Fruit fly (Drosophila melanogaster) whole organism, embryonic: ENCODE data around the gene CG32820.

Source experiments
- ATbp ChIP-seq: fragments of 200-800 bp; sonication (Bioruptor generic); optimal IDR thresholded peaks from 2 replicates; lab custom pipeline; 2017; ENCODE audit warnings: missing biosample characterization, mild to moderate bottlenecking, missing genetic modification characterization, missing genetic modification reagents
- Adf1 ChIP-seq: fragments of 200-800 bp; sonication (Bioruptor generic); IDR thresholded peaks from 2 replicates; pipeline ENCODE4 v1.3.6; 2022; ENCODE audit warnings: missing biosample characterization, missing genetic modification characterization
- Aef1 ChIP-seq: fragments of 200-800 bp; sonication (Bioruptor generic); IDR thresholded peaks from 3 replicates; pipeline ENCODE4 v1.3.6; 2022; ENCODE audit warnings: missing biosample characterization, missing genetic modification characterization
- CG10366 ChIP-seq: fragments of 200-800 bp; sonication (Bioruptor generic); IDR thresholded peaks from 2 replicates; pipeline ENCODE4 v1.3.6; 2022; ENCODE audit warnings: missing biosample characterization, missing genetic modification characterization
- CG10565 ChIP-seq: fragments of 200-800 bp; sonication (Bioruptor generic); optimal IDR thresholded peaks from 3 replicates; lab custom pipeline; 2016; ENCODE audit warnings: missing biosample characterization, mild to moderate bottlenecking, missing genetic modification characterization
- CG11085 ChIP-seq: fragments of 200-800 bp; sonication (Bioruptor generic); IDR thresholded peaks from 2 replicates; pipeline ENCODE4 v1.3.6; 2022; ENCODE audit warnings: missing biosample characterization, missing genetic modification characterization
- CG12071 ChIP-seq: fragments of 200-800 bp; sonication (Bioruptor generic); optimal IDR thresholded peaks from 3 replicates; lab custom pipeline; 2018; ENCODE audit warnings: missing biosample characterization, mild to moderate bottlenecking, missing genetic modification characterization
- CG13296 ChIP-seq: fragments of 200-800 bp; sonication (Bioruptor generic); optimal IDR thresholded peaks from 3 replicates; lab custom pipeline; 2018; ENCODE audit warnings: missing biosample characterization, mild to moderate bottlenecking, missing genetic modification characterization
- CG13775 ChIP-seq: fragments of 200-800 bp; sonication (Bioruptor generic); optimal IDR thresholded peaks from 3 replicates; lab custom pipeline; 2017; ENCODE audit warnings: missing biosample characterization, mild to moderate bottlenecking, missing genetic modification characterization
- CG14667 ChIP-seq: fragments of 200-800 bp; sonication (Bioruptor generic); IDR thresholded peaks from 2 replicates; pipeline ENCODE4 v1.3.6; 2022; ENCODE audit warnings: missing biosample characterization, missing genetic modification characterization
- CG2875 ChIP-seq: fragments of 200-800 bp; sonication (Bioruptor generic); optimal IDR thresholded peaks from 2 replicates; lab custom pipeline; 2017; ENCODE audit warnings: missing biosample characterization, mild to moderate bottlenecking, missing genetic modification characterization, missing genetic modification reagents
- CG32532 ChIP-seq: fragments of 200-800 bp; sonication (Bioruptor generic); IDR thresholded peaks from 2 replicates; pipeline ENCODE4 v1.3.6; 2022; ENCODE audit warnings: missing biosample characterization, missing genetic modification characterization
- CG32767 ChIP-seq: fragments of 200-800 bp; sonication (Bioruptor generic); IDR thresholded peaks from 2 replicates; pipeline ENCODE4 v1.3.6; 2022; ENCODE audit warnings: missing biosample characterization, missing genetic modification characterization
- CG4328 ChIP-seq: fragments of 200-800 bp; sonication (Bioruptor generic); optimal IDR thresholded peaks from 3 replicates; lab custom pipeline; 2017; ENCODE audit warnings: missing biosample characterization, missing genetic modification reagents, missing genetic modification characterization
- CG4820 ChIP-seq: fragments of 200-800 bp; sonication (Bioruptor generic); optimal IDR thresholded peaks from 3 replicates; lab custom pipeline; 2016; ENCODE audit warnings: missing biosample characterization, missing genetic modification characterization
- CG6272 ChIP-seq: fragments of 200-800 bp; sonication (Bioruptor generic); IDR thresholded peaks from 2 replicates; pipeline ENCODE4 v1.3.6; 2022; ENCODE audit warnings: missing biosample characterization, missing genetic modification characterization
- CG6813 ChIP-seq: fragments of 200-800 bp; sonication (Bioruptor generic); optimal IDR thresholded peaks from 2 replicates; lab custom pipeline; 2017; ENCODE audit warnings: missing biosample characterization, missing genetic modification characterization, mild to moderate bottlenecking, moderate library complexity, missing genetic modification reagents
- CG7786 ChIP-seq: fragments of 200-800 bp; sonication (Bioruptor generic); optimal IDR thresholded peaks from 2 replicates; lab custom pipeline; 2016; ENCODE audit warnings: missing biosample characterization, missing genetic modification characterization
- CG7963 ChIP-seq: fragments of 200-800 bp; sonication (Bioruptor generic); IDR thresholded peaks from 3 replicates; pipeline ENCODE4 v1.3.6; 2022; ENCODE audit warnings: missing biosample characterization, missing genetic modification characterization; ENCODE audit not compliant: partially characterized antibody
- CG8290 ChIP-seq, 3 experiments: fragments of 200-800 bp; sonication (Bioruptor generic); optimal IDR thresholded peaks; 2 replicates each; lab custom pipeline; 2016 to 2019; ENCODE audit warnings: missing biosample characterization in 3 of 3, missing genetic modification characterization in 3 of 3, mild to moderate bottlenecking in 2 of 3, moderate library complexity in 1 of 3
- CG9437 ChIP-seq: fragments of 200-800 bp; sonication (Bioruptor generic); optimal IDR thresholded peaks from 2 replicates; lab custom pipeline; 2018; ENCODE audit warnings: missing biosample characterization, mild to moderate bottlenecking, missing genetic modification characterization
- Chrac-16 ChIP-seq: fragments of 200-800 bp; sonication (Bioruptor generic); optimal IDR thresholded peaks from 3 replicates; lab custom pipeline; 2016; ENCODE audit warnings: missing biosample characterization, missing genetic modification characterization
- Dip3 ChIP-seq: fragments of 200-800 bp; sonication (Bioruptor generic); optimal IDR thresholded peaks from 3 replicates; lab custom pipeline; 2016; ENCODE audit warnings: missing biosample characterization, missing genetic modification characterization
- H2.0 ChIP-seq: fragments of 200-800 bp; sonication (Bioruptor generic); IDR thresholded peaks from 2 replicates; pipeline ENCODE4 v1.3.6; 2022; ENCODE audit warnings: missing biosample characterization, missing genetic modification characterization
- Hr39 ChIP-seq: fragments of >200 bp; optimal IDR thresholded peaks from 2 replicates; lab custom pipeline; 2017
- MTF-1 ChIP-seq: fragments of 200-800 bp; sonication (Bioruptor generic); optimal IDR thresholded peaks from 2 replicates; lab custom pipeline; 2018; ENCODE audit warnings: missing biosample characterization, mild to moderate bottlenecking, missing genetic modification characterization, borderline replicate concordance
- Opbp ChIP-seq: fragments of 200-800 bp; sonication (Bioruptor generic); IDR thresholded peaks from 3 replicates; pipeline ENCODE4 v1.3.6; 2022; ENCODE audit warnings: missing biosample characterization, missing genetic modification characterization; ENCODE audit not compliant: partially characterized antibody
- Poxn ChIP-seq: fragments of 200-800 bp; sonication (Bioruptor generic); IDR thresholded peaks from 2 replicates; pipeline ENCODE4 v1.3.6; 2022; ENCODE audit warnings: missing biosample characterization, missing genetic modification characterization
- Vsx1 ChIP-seq: fragments of 200-800 bp; sonication (Bioruptor generic); optimal IDR thresholded peaks from 2 replicates; lab custom pipeline; 2017; ENCODE audit warnings: missing biosample characterization, mild to moderate bottlenecking, missing genetic modification characterization, missing genetic modification reagents
- Xbp1 ChIP-seq: fragments of 200-800 bp; sonication (Bioruptor generic); optimal IDR thresholded peaks from 3 replicates; lab custom pipeline; 2016; ENCODE audit warnings: missing biosample characterization, mild to moderate bottlenecking, missing genetic modification characterization
- bab2 ChIP-seq: fragments of 200-800 bp; sonication (Bioruptor generic); optimal IDR thresholded peaks from 2 replicates; lab custom pipeline; 2016; ENCODE audit warnings: missing biosample characterization, missing genetic modification characterization
- bsh ChIP-seq, 2 experiments: fragments of 200-800 bp; sonication (Bioruptor generic); optimal IDR thresholded peaks; 2 replicates each; lab custom pipeline; 2017 to 2018; ENCODE audit warnings: mild to moderate bottlenecking in 2 of 2, missing biosample characterization in 2 of 2, missing genetic modification characterization in 2 of 2, moderate library complexity in 1 of 2
- btn ChIP-seq: fragments of 200-800 bp; sonication (Bioruptor generic); optimal IDR thresholded peaks from 2 replicates; lab custom pipeline; 2016; ENCODE audit warnings: missing biosample characterization, missing genetic modification characterization
- chif ChIP-seq, 2 experiments: fragments of 200-800 bp; sonication (Bioruptor generic); optimal IDR thresholded peaks; 3 replicates each; lab custom pipeline; 2016; ENCODE audit warnings: missing biosample characterization in 2 of 2, missing genetic modification characterization in 2 of 2
- dpn ChIP-seq, 2 experiments: fragments of 200-800 bp; sonication (Bioruptor generic); optimal IDR thresholded peaks; 3 replicates each; lab custom pipeline; 2016; ENCODE audit warnings: missing biosample characterization in 2 of 2, missing genetic modification characterization in 2 of 2
- gcm2 ChIP-seq: fragments of 200-800 bp; sonication (Bioruptor generic); optimal IDR thresholded peaks from 2 replicates; lab custom pipeline; 2016; ENCODE audit warnings: missing biosample characterization, missing genetic modification characterization
- gt ChIP-seq: fragments of 200-800 bp; sonication (Bioruptor generic); IDR thresholded peaks from 2 replicates; pipeline ENCODE4 v1.3.6; 2022; ENCODE audit warnings: missing biosample characterization, missing genetic modification characterization
- h ChIP-seq: fragments of >200 bp; optimal IDR thresholded peaks from 2 replicates; lab custom pipeline; 2017
- jigr1 ChIP-seq: fragments of 200-800 bp; sonication (Bioruptor generic); IDR thresholded peaks from 3 replicates; pipeline ENCODE4 v1.3.6; 2022; ENCODE audit warnings: missing biosample characterization, missing genetic modification characterization
- lbe ChIP-seq: fragments of 200-800 bp; sonication (Bioruptor generic); optimal IDR thresholded peaks from 2 replicates; lab custom pipeline; 2016; ENCODE audit warnings: missing biosample characterization, mild to moderate bottlenecking, missing genetic modification characterization
- lov ChIP-seq, 2 experiments: fragments of 200-800 bp in 1 of 2; fragments of >200 bp in 1 of 2; sonication (Bioruptor generic) in 1 of 2; IDR thresholded peaks in 1 of 2; optimal IDR thresholded peaks in 1 of 2; 2 replicates in 1 of 2; 3 replicates in 1 of 2; pipeline versions ENCODE4 v1.3.6 to Lab custom; 2017 to 2022; ENCODE audit warnings: missing biosample characterization in 1 of 2, missing genetic modification characterization in 1 of 2
- luna ChIP-seq: fragments of 200-800 bp; sonication (Bioruptor generic); optimal IDR thresholded peaks from 2 replicates; lab custom pipeline; 2016; ENCODE audit warnings: missing biosample characterization, missing genetic modification characterization
- maf-S ChIP-seq: fragments of 200-800 bp; sonication (Bioruptor generic); optimal IDR thresholded peaks from 2 replicates; lab custom pipeline; 2016; ENCODE audit warnings: missing biosample characterization, missing genetic modification characterization
- mld ChIP-seq: fragments of 200-800 bp; sonication (Bioruptor generic); IDR thresholded peaks from 3 replicates; pipeline ENCODE4 v1.3.6; 2022; ENCODE audit warnings: missing biosample characterization, missing genetic modification characterization; ENCODE audit not compliant: partially characterized antibody
- sens ChIP-seq: fragments of 200-800 bp; sonication (Bioruptor generic); peaks from one replicate; lab custom pipeline; 2016; ENCODE audit warnings: missing biosample characterization, missing genetic modification characterization
- tna ChIP-seq: fragments of 200-800 bp; sonication (Bioruptor generic); IDR thresholded peaks from 2 replicates; pipeline ENCODE4 v1.3.6; 2022; ENCODE audit warnings: missing biosample characterization, missing genetic modification characterization; ENCODE audit not compliant: partially characterized antibody
- trem ChIP-seq: fragments of 200-800 bp; optimal IDR thresholded peaks from 3 replicates; lab custom pipeline; 2019; ENCODE audit warnings: missing biosample characterization, mild to moderate bottlenecking, missing genetic modification characterization, moderate library complexity
- z ChIP-seq: fragments of 200-800 bp; sonication (Bioruptor generic); IDR thresholded peaks from 3 replicates; pipeline ENCODE4 v1.3.6; 2022; ENCODE audit warnings: missing biosample characterization, missing genetic modification characterization

The CG32820 gene

DNA sequence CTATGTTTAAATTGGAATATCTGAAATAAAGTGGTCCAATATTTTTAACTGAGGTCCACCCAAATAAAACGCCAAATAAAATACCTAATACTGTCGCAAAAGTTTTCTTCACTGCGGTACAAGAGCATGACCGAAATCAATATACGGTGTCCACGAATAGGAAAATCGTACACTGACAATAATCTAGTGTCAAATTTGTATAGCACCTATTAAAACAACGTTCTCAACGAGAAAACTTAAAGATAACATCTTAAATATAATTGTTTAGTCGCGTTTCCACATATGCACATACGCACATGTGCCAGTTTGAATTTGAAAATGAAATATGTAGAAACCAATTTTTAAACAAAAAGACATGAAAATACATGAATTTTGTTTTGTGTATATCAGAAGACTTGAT lies 16.4 kb upstream of the CG32820 start (continued):
- TF ChIP-seq tna: no peak
- TF ChIP-seq btn (GFP tag; lab: Kevin White, UChicago): peak; percentile 55
- TF ChIP-seq CG6813 (GFP tag; lab: Kevin White, UChicago): peak; percentile 67
- peak; percentile 39 for TF ChIP-seq maf-S (GFP tag; lab: Kevin White, UChicago)
- TF ChIP-seq jigr1 (GFP tag; lab: Robert Waterston, UW): no peak
- no peak for TF ChIP-seq lov (optimal IDR thresholded peaks at IDR 0.05; lab: Kevin White, UChicago)
- TF ChIP-seq lov (GFP tag; IDR thresholded peaks at IDR 0.05; lab: Robert Waterston, UW): no peak
- no peak for TF ChIP-seq CG10565 (GFP tag; lab: Kevin White, UChicago)
- TF ChIP-seq CG4820: peak; percentile 74
- peak; percentile 64 to 75 for TF ChIP-seq chif (GFP tag; optimal IDR thresholded peaks at IDR 0.05; lab: Kevin White, UChicago)
- peak; percentile 68 for TF ChIP-seq ATbp (GFP tag; lab: Kevin White, UChicago)
- no peak for TF ChIP-seq gt (GFP tag; lab: Robert Waterston, UW)
- no peak for TF ChIP-seq h (lab: Kevin White, UChicago)
- TF ChIP-seq CG14667: no peak
- peak; percentile 0 for TF ChIP-seq Vsx1 (GFP tag; lab: Kevin White, UChicago)
- peak; percentile 94 for TF ChIP-seq sens (GFP tag; lab: Kevin White, UChicago)
- no peak for TF ChIP-seq CG12071
- peak; percentile 60 for TF ChIP-seq CG13775 (GFP tag; lab: Kevin White, UChicago)
- TF ChIP-seq CG8290 (GFP tag; optimal IDR thresholded peaks at IDR 0.05; lab: Kevin White, UChicago): peak; percentile 32
- TF ChIP-seq CG8290 (tag; optimal IDR thresholded peaks at IDR 0.05; lab: Kevin White, UChicago): peak in 1 of 2 experiments; percentile 31
- peak; percentile 32 for TF ChIP-seq lbe (GFP tag; lab: Kevin White, UChicago)
- TF ChIP-seq Opbp: no peak
- TF ChIP-seq Poxn (GFP tag; lab: Robert Waterston, UW): no peak
- TF ChIP-seq gcm2: no peak
- TF ChIP-seq H2.0: no peak
- TF ChIP-seq Xbp1 (GFP tag; lab: Kevin White, UChicago): peak; percentile 80
- peak; percentile 47; the same call in 2 of the 3 replicates for TF ChIP-seq Aef1 (GFP tag; lab: Robert Waterston, UW)
- no peak for TF ChIP-seq z
- TF ChIP-seq CG10366 (GFP tag; lab: Robert Waterston, UW): peak; percentile 52
- peak; percentile 52 for TF ChIP-seq CG7786 (GFP tag; lab: Kevin White, UChicago)
- TF ChIP-seq MTF-1 (GFP tag; lab: Kevin White, UChicago): peak; percentile 7
- TF ChIP-seq Adf1 (GFP tag; lab: Robert Waterston, UW): no peak
- TF ChIP-seq Hr39 (lab: Kevin White, UChicago): no peak
- TF ChIP-seq dpn (GFP tag; optimal IDR thresholded peaks at IDR 0.05; lab: Kevin White, UChicago): peak; percentile 51 to 59
- no peak for TF ChIP-seq luna (GFP tag; lab: Kevin White, UChicago)
- TF ChIP-seq CG32767 (GFP tag; lab: Robert Waterston, UW): no peak
- TF ChIP-seq CG11085 (GFP tag; lab: Robert Waterston, UW): no peak
- no peak for TF ChIP-seq CG7963 (GFP tag; lab: Robert Waterston, UW)
- peak; percentile 68 for TF ChIP-seq Chrac-16
- TF ChIP-seq CG4328 (GFP tag; lab: Kevin White, UChicago): peak; percentile 63
- TF ChIP-seq trem: peak; percentile 74
- TF ChIP-seq Dip3 (GFP tag; lab: Kevin White, UChicago): peak; percentile 51
- no peak for TF ChIP-seq CG32532
- TF ChIP-seq CG13296: peak; percentile 64
- TF ChIP-seq CG9437: peak; percentile 49
- TF ChIP-seq bab2 (GFP tag; lab: Kevin White, UChicago): peak; percentile 65
- no peak for TF ChIP-seq mld (GFP tag; lab: Robert Waterston, UW)
- no peak for TF ChIP-seq CG6272
- peak; percentile 73 for TF ChIP-seq CG2875 (GFP tag; lab: Kevin White, UChicago)
- TF ChIP-seq bsh (GFP tag; optimal IDR thresholded peaks at IDR 0.05; lab: Kevin White, UChicago): peak; percentile 42 to 87
